Worm (Caenorhabditis elegans): ENCODE measurements around the gene srsx-25.

Gene srsx-25

ce11 chrIV:13328059-13328458 is 36.9 kb upstream of the srsx-25 start, which contains the start of gene far-6:
Gene far-6, plus strand, starts transcription at chrIV:13328359.
- TF ChIP-seq F13C5.2 (tag; optimal IDR thresholded peaks at IDR 0.05), result no peak
- TF ChIP-seq tra-4 (tag; optimal IDR thresholded peaks at IDR 0.05), result no peak
- no peak for TF ChIP-seq hmbx-1 (tag; optimal IDR thresholded peaks at IDR 0.05)
- TF ChIP-seq tbx-37 (GFP tag; conservative IDR thresholded peaks at IDR 0.05), result no peak
- no peak for TF ChIP-seq tbx-11 (GFP tag; IDR thresholded peaks at IDR 0.05)
- no peak for TF ChIP-seq flt-1 (GFP tag; IDR thresholded peaks at IDR 0.05)
- TF ChIP-seq aly-1 (tag; optimal IDR thresholded peaks at IDR 0.05), result no peak
- TF ChIP-seq sea-1 (GFP tag; conservative IDR thresholded peaks at IDR 0.05), result no peak
- no peak for TF ChIP-seq ets-7 (tag; optimal IDR thresholded peaks at IDR 0.05)
- no peak for TF ChIP-seq ama-1 (optimal IDR thresholded peaks at IDR 0.05)
- TF ChIP-seq hmg-4 (GFP tag; optimal IDR thresholded peaks at IDR 0.05), result no peak
- no peak for TF ChIP-seq ceh-36 (tag; optimal IDR thresholded peaks at IDR 0.05)

- TF ChIP-seq tra-4 (tag; optimal IDR thresholded peaks at IDR 0.05) (no peak), hmbx-1 (tag; optimal IDR thresholded peaks at IDR 0.05) (no peak), hnd-1 (tag; optimal IDR thresholded peaks at IDR 0.05) (no peak), F13C5.2 (tag; optimal IDR thresholded peaks at IDR 0.05) (no peak), ets-7 (tag; optimal IDR thresholded peaks at IDR 0.05) (no peak), sea-1 (GFP tag; conservative IDR thresholded peaks at IDR 0.05) (no peak)
These were observed 34.4 kb upstream of the srsx-25 start for ce11 chrIV:13330547-13330946.

ce11 chrIV:13331285-13331684 is 33.7 kb upstream of the srsx-25 start, which contains the start of gene pqn-74:
Gene pqn-74, minus strand, starts transcription at chrIV:13331406.
- TF ChIP-seq tbx-37 (GFP tag; conservative IDR thresholded peaks at IDR 0.05), result no peak
- no peak for TF ChIP-seq ets-7 (tag; optimal IDR thresholded peaks at IDR 0.05)

ce11 chrIV:13334287-13334686 is 30.7 kb upstream of the srsx-25 start:
- no peak for TF ChIP-seq flt-1 (GFP tag; IDR thresholded peaks at IDR 0.05)

- TF ChIP-seq tra-4 (tag; optimal IDR thresholded peaks at IDR 0.05) (no peak), ets-7 (tag; optimal IDR thresholded peaks at IDR 0.05) (no peak), flt-1 (GFP tag; IDR thresholded peaks at IDR 0.05) (no peak), tbx-11 (GFP tag; IDR thresholded peaks at IDR 0.05) (no peak), hmbx-1 (tag; optimal IDR thresholded peaks at IDR 0.05) (no peak), ama-1 (optimal IDR thresholded peaks at IDR 0.05) (no peak), scrt-1 (GFP tag; IDR thresholded peaks at IDR 0.05) (no peak), B0310.2 (tag; optimal IDR thresholded peaks at IDR 0.05) (no peak), ceh-13 (GFP tag; optimal IDR thresholded peaks at IDR 0.05) (no peak), hnd-1 (tag; optimal IDR thresholded peaks at IDR 0.05) (no peak), tbx-37 (GFP tag; conservative IDR thresholded peaks at IDR 0.05) (no peak), pes-1 (GFP tag; IDR thresholded peaks at IDR 0.05) (no peak), sea-1 (GFP tag; conservative IDR thresholded peaks at IDR 0.05) (no peak), aly-1 (tag; optimal IDR thresholded peaks at IDR 0.05) (no peak), hmg-4 (GFP tag; optimal IDR thresholded peaks at IDR 0.05) (no peak), ceh-36 (tag; optimal IDR thresholded peaks at IDR 0.05) (no peak), F13C5.2 (tag; optimal IDR thresholded peaks at IDR 0.05) (no peak)
These were observed 22.4 kb upstream of the srsx-25 start, which contains the start of gene W02A2.5 for ce11 chrIV:13342555-13342954. Gene W02A2.5, plus strand, starts transcription at chrIV:13342855.

ce11 chrIV:13346078-13346477 is 18.9 kb upstream of the srsx-25 start:
- TF ChIP-seq sea-1 (GFP tag; conservative IDR thresholded peaks at IDR 0.05) (no peak), F13C5.2 (tag; optimal IDR thresholded peaks at IDR 0.05) (no peak), hmg-4 (GFP tag; optimal IDR thresholded peaks at IDR 0.05) (no peak), hnd-1 (tag; optimal IDR thresholded peaks at IDR 0.05) (no peak), aly-1 (tag; optimal IDR thresholded peaks at IDR 0.05) (no peak)

- TF ChIP-seq scrt-1 (GFP tag; IDR thresholded peaks at IDR 0.05) (no peak), aly-1 (tag; optimal IDR thresholded peaks at IDR 0.05) (no peak), pes-1 (GFP tag; IDR thresholded peaks at IDR 0.05) (no peak), flt-1 (GFP tag; IDR thresholded peaks at IDR 0.05) (no peak), hnd-1 (tag; optimal IDR thresholded peaks at IDR 0.05) (no peak), B0310.2 (tag; optimal IDR thresholded peaks at IDR 0.05) (no peak), ama-1 (optimal IDR thresholded peaks at IDR 0.05) (no peak), ceh-13 (GFP tag; optimal IDR thresholded peaks at IDR 0.05) (no peak), hmbx-1 (tag; optimal IDR thresholded peaks at IDR 0.05) (no peak), F13C5.2 (tag; optimal IDR thresholded peaks at IDR 0.05) (no peak), tbx-11 (GFP tag; IDR thresholded peaks at IDR 0.05) (no peak), hmg-4 (GFP tag; optimal IDR thresholded peaks at IDR 0.05) (no peak), ets-7 (tag; optimal IDR thresholded peaks at IDR 0.05) (no peak), ceh-36 (tag; optimal IDR thresholded peaks at IDR 0.05) (no peak), sea-1 (GFP tag; conservative IDR thresholded peaks at IDR 0.05) (no peak), tbx-37 (GFP tag; conservative IDR thresholded peaks at IDR 0.05) (no peak), tra-4 (tag; optimal IDR thresholded peaks at IDR 0.05) (no peak)
These were observed 17.7 kb upstream of the srsx-25 start, which contains the start of gene W02A2.9 for ce11 chrIV:13347232-13347715. Gene W02A2.9, plus strand, starts transcription at chrIV:13347665.

ce11 chrIV:13348592-13348991 is 16.4 kb upstream of the srsx-25 start, which contains the start of gene W02A2.12:
Gene W02A2.12, minus strand, starts transcription at chrIV:13348831.
- no peak for TF ChIP-seq tra-4 (tag; optimal IDR thresholded peaks at IDR 0.05)
- no peak for TF ChIP-seq flt-1 (GFP tag; IDR thresholded peaks at IDR 0.05)
- no peak for TF ChIP-seq hmg-4 (GFP tag; optimal IDR thresholded peaks at IDR 0.05)

All from whole organism, early embryonic.